Fruit fly (Drosophila melanogaster): ENCODE results near the gene CG42579.

DNA sequence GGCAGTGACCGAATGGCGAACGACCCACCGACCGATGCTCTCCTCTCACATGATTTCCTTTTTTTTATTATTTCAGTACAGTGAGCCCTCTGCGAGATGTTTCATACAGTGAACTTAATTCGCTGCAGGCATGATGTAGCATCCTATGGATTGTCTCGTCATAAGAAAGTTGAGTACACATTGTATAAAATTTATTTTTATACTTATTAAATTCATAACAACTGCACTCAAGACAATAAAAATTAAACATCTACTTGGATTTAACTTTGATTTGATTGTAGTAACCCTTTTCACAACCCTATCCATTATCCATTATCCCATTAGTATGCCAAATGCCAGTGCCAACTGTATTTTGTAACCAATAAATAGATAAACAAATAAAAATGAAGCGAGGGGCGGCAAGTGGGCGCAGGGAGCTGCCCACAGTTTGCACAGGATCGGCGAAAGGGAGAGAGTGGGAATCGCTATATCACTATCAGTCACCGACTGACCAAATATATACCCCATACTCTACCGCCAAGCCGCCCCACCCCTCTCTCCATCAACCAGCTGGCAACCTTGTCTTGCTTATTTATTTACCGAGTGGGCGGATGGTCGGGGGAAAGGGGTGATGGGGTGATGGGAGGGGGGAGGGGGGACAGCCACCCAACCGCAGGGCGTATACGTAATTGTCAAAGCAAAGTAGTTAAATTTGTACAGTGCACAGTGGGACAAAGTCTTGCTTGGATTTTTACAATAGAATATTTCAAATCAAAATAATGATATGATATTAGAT is 44.5 kb upstream of the CG42579 start:
- no peak for TF ChIP-seq Myc (optimal IDR thresholded peaks at IDR 0.05)
- TF ChIP-seq h (optimal IDR thresholded peaks at IDR 0.05), result no peak
